Worm (Caenorhabditis elegans) whole organism, late embryonic: ENCODE data around the gene tag-120.

Experiments
- ahr-1 ChIP-seq: sonication (generic microtip); optimal IDR thresholded peaks from 2 replicates; lab custom pipeline; 2016; ENCODE audit warnings: missing genetic modification characterization, missing compliant biosample characterization
- ama-1 ChIP-seq: fragments of 150-350 bp; optimal IDR thresholded peaks from 2 replicates; lab custom pipeline; 2014
- dmd-4 ChIP-seq: sonication (generic microtip); optimal IDR thresholded peaks from 2 replicates; lab custom pipeline; 2016; ENCODE audit warnings: borderline replicate concordance, missing genetic modification characterization, missing compliant biosample characterization
- elt-2 ChIP-seq: sonication (generic microtip); optimal IDR thresholded peaks from 2 replicates; lab custom pipeline; 2016; ENCODE audit warnings: missing genetic modification reagents, missing genetic modification characterization, missing compliant biosample characterization
- fkh-10 ChIP-seq: fragments of 150-350 bp; optimal IDR thresholded peaks from 2 replicates; lab custom pipeline; 2014; ENCODE audit warnings: missing biosample characterization, missing genetic modification reagents, missing genetic modification characterization
- nhr-11 ChIP-seq: fragments of 150-350 bp; optimal IDR thresholded peaks from 2 replicates; lab custom pipeline; 2014; ENCODE audit warnings: missing biosample characterization, missing genetic modification characterization
- nhr-232 ChIP-seq: sonication (generic microtip); optimal IDR thresholded peaks from 2 replicates; lab custom pipeline; 2016; ENCODE audit warnings: missing genetic modification characterization, missing compliant biosample characterization
- npax-4 ChIP-seq: sonication (generic microtip); optimal IDR thresholded peaks from 2 replicates; lab custom pipeline; 2016; ENCODE audit warnings: missing genetic modification characterization, missing compliant biosample characterization
- pqm-1 ChIP-seq: sonication (generic microtip); optimal IDR thresholded peaks from 2 replicates; lab custom pipeline; 2016; ENCODE audit warnings: missing genetic modification characterization, missing compliant biosample characterization

- TF ChIP-seq pqm-1 = no peak
- TF ChIP-seq nhr-11 (tag; lab: Kevin White, UChicago) = no peak
- TF ChIP-seq fkh-10 (GFP tag; lab: Kevin White, UChicago) = no peak
- TF ChIP-seq elt-2 (tag; lab: Kevin White, UChicago) = no peak
- no peak for TF ChIP-seq ama-1 (lab: Kevin White, UChicago)
- no peak for TF ChIP-seq nhr-232 (tag; lab: Kevin White, UChicago)
- no peak for TF ChIP-seq dmd-4 (tag; lab: Kevin White, UChicago)
- no peak for TF ChIP-seq npax-4 (tag; lab: Kevin White, UChicago)
- no peak for TF ChIP-seq ahr-1
Observed at ce11 chrV:9709747-9710146, at the start of gene tag-120.
